Worm (Caenorhabditis elegans) whole organism, mixed stage, embryonic: ENCODE measurements around the gene F40F8.11.

ENCODE experiments used
- M03D4.4 ChIP-seq: sonication (generic microtip); optimal IDR thresholded peaks from 2 replicates; lab custom pipeline; 2017; ENCODE audit warnings: mild to moderate bottlenecking, missing genetic modification characterization, missing compliant biosample characterization
- bed-3 ChIP-seq: fragments of 200-800 bp; sonication (Bioruptor generic); optimal IDR thresholded peaks from 3 replicates; lab custom pipeline; 2018; ENCODE audit warnings: mild to moderate bottlenecking, missing genetic modification characterization, moderate library complexity, missing compliant biosample characterization
- blmp-1 ChIP-seq: fragments of 150-350 bp; optimal IDR thresholded peaks from 2 replicates; lab custom pipeline; 2014; ENCODE audit warnings: missing biosample characterization, missing genetic modification characterization
- ceh-39 ChIP-seq: fragments of 150-350 bp; optimal IDR thresholded peaks from 2 replicates; lab custom pipeline; 2014; ENCODE audit warnings: missing biosample characterization, missing genetic modification characterization
- ceh-43 ChIP-seq: fragments of 200-800 bp; sonication (Bioruptor generic); optimal IDR thresholded peaks from 2 replicates; lab custom pipeline; 2018; ENCODE audit warnings: mild to moderate bottlenecking, missing genetic modification characterization, moderate library complexity, missing compliant biosample characterization
- ceh-83 ChIP-seq: fragments of 200-800 bp; sonication (Bioruptor generic); optimal IDR thresholded peaks from 2 replicates; lab custom pipeline; 2018; ENCODE audit warnings: mild to moderate bottlenecking, missing genetic modification characterization, missing compliant biosample characterization
- ces-1 ChIP-seq: fragments of 150-350 bp; optimal IDR thresholded peaks from 2 replicates; lab custom pipeline; 2014; ENCODE audit warnings: missing biosample characterization, missing genetic modification reagents, missing genetic modification characterization
- cnd-1 ChIP-seq: fragments of 200-800 bp; sonication (Bioruptor generic); optimal IDR thresholded peaks from 2 replicates; lab custom pipeline; 2018; ENCODE audit warnings: mild to moderate bottlenecking, missing genetic modification characterization, missing compliant biosample characterization
- drap-1 ChIP-seq: fragments of 200-800 bp; sonication (Bioruptor generic); optimal IDR thresholded peaks from 3 replicates; lab custom pipeline; 2018; ENCODE audit warnings: mild to moderate bottlenecking, missing genetic modification characterization, missing compliant biosample characterization
- elt-1 ChIP-seq: sonication (generic microtip); optimal IDR thresholded peaks from 2 replicates; lab custom pipeline; 2017; ENCODE audit warnings: missing genetic modification characterization, mild to moderate bottlenecking, missing compliant biosample characterization, antibody characterized with exemption, moderate library complexity, borderline replicate concordance; ENCODE audit not compliant: insufficient read depth
- elt-3 ChIP-seq: fragments of 150-350 bp; optimal IDR thresholded peaks from 2 replicates; lab custom pipeline; 2014; ENCODE audit warnings: missing biosample characterization, missing genetic modification characterization
- flh-1 ChIP-seq: fragments of 200-800 bp; sonication (Bioruptor generic); optimal IDR thresholded peaks from 2 replicates; lab custom pipeline; 2018; ENCODE audit warnings: mild to moderate bottlenecking, missing genetic modification characterization, moderate library complexity, missing compliant biosample characterization
- ham-2 ChIP-seq: fragments of 200-800 bp; sonication (Bioruptor generic); optimal IDR thresholded peaks from 2 replicates; lab custom pipeline; 2018; ENCODE audit warnings: mild to moderate bottlenecking, missing genetic modification characterization, missing compliant biosample characterization
- hlh-1 ChIP-seq: fragments of 150-350 bp; optimal IDR thresholded peaks from 2 replicates; lab custom pipeline; 2014; ENCODE audit warnings: missing biosample characterization, missing genetic modification reagents, missing genetic modification characterization
- lin-13 ChIP-seq: fragments of 150-350 bp; optimal IDR thresholded peaks from 2 replicates; lab custom pipeline; 2014; ENCODE audit warnings: missing biosample characterization, missing genetic modification characterization
- lin-32 ChIP-seq: fragments of 200-800 bp; sonication (Bioruptor generic); optimal IDR thresholded peaks from 2 replicates; lab custom pipeline; 2018; ENCODE audit warnings: mild to moderate bottlenecking, missing genetic modification characterization, missing compliant biosample characterization
- lsy-2 ChIP-seq: fragments of 150-350 bp; optimal IDR thresholded peaks from 2 replicates; lab custom pipeline; 2014; ENCODE audit warnings: missing biosample characterization, missing genetic modification characterization
- mab-5 ChIP-seq: fragments of 150-350 bp; optimal IDR thresholded peaks from 2 replicates; lab custom pipeline; 2014; ENCODE audit warnings: missing biosample characterization, missing genetic modification characterization
- mep-1 ChIP-seq: fragments of 150-350 bp; optimal IDR thresholded peaks from 2 replicates; lab custom pipeline; 2017; ENCODE audit warnings: missing biosample characterization, missing genetic modification reagents, missing genetic modification characterization, inconsistent platforms
- mls-2 ChIP-seq: sonication (generic microtip); optimal IDR thresholded peaks from 2 replicates; lab custom pipeline; 2016; ENCODE audit warnings: mild to moderate bottlenecking, missing genetic modification characterization, moderate library complexity, missing compliant biosample characterization
- nhr-12 ChIP-seq: fragments of 150-350 bp; optimal IDR thresholded peaks from 2 replicates; lab custom pipeline; 2014; ENCODE audit warnings: missing biosample characterization, missing genetic modification characterization
- nhr-2 ChIP-seq: fragments of 150-350 bp; optimal IDR thresholded peaks from 2 replicates; lab custom pipeline; 2014; ENCODE audit warnings: missing biosample characterization, missing genetic modification characterization
- nhr-237 ChIP-seq: fragments of 150-350 bp; optimal IDR thresholded peaks from 2 replicates; lab custom pipeline; 2014; ENCODE audit warnings: missing biosample characterization, missing genetic modification characterization
- nhr-28 ChIP-seq: fragments of 150-350 bp; optimal IDR thresholded peaks from 2 replicates; lab custom pipeline; 2014; ENCODE audit warnings: missing biosample characterization, missing genetic modification characterization
- nhr-76 ChIP-seq: sonication (generic microtip); optimal IDR thresholded peaks from 2 replicates; lab custom pipeline; 2017; ENCODE audit warnings: missing biosample characterization, missing genetic modification characterization
- pha-4 ChIP-seq: fragments of 150-350 bp; optimal IDR thresholded peaks from 2 replicates; lab custom pipeline; 2018; ENCODE audit warnings: missing biosample characterization, missing genetic modification reagents, missing genetic modification characterization
- sem-2 ChIP-seq: fragments of 200-800 bp; sonication (Bioruptor generic); optimal IDR thresholded peaks from 2 replicates; lab custom pipeline; 2018; ENCODE audit warnings: mild to moderate bottlenecking, missing genetic modification characterization, missing compliant biosample characterization
- snpc-4 ChIP-seq: fragments of 150-350 bp; optimal IDR thresholded peaks from 2 replicates; lab custom pipeline; 2014; ENCODE audit warnings: missing biosample characterization, missing genetic modification characterization
- sptf-1 ChIP-seq: sonication (generic microtip); optimal IDR thresholded peaks from 2 replicates; lab custom pipeline; 2017; ENCODE audit warnings: mild to moderate bottlenecking, missing genetic modification characterization, moderate library complexity, missing compliant biosample characterization
- tbx-8 ChIP-seq: fragments of 200-800 bp; sonication (Bioruptor generic); optimal IDR thresholded peaks from 2 replicates; lab custom pipeline; 2018; ENCODE audit warnings: mild to moderate bottlenecking, missing genetic modification characterization, moderate library complexity, missing compliant biosample characterization
- unc-120 ChIP-seq: sonication (generic microtip); optimal IDR thresholded peaks from 2 replicates; lab custom pipeline; 2017; ENCODE audit warnings: missing genetic modification characterization, missing compliant biosample characterization; ENCODE audit not compliant: poor library complexity, severe bottlenecking
- unc-39 ChIP-seq: fragments of 150-350 bp; optimal IDR thresholded peaks from 2 replicates; lab custom pipeline; 2014; ENCODE audit warnings: missing biosample characterization, missing genetic modification characterization
- unc-62 ChIP-seq: fragments of 150-350 bp; optimal IDR thresholded peaks from 2 replicates; lab custom pipeline; 2014; ENCODE audit warnings: missing biosample characterization, missing genetic modification reagents, missing genetic modification characterization
- zip-8 ChIP-seq: fragments of 150-350 bp; optimal IDR thresholded peaks from 2 replicates; lab custom pipeline; 2014; ENCODE audit warnings: missing biosample characterization, missing genetic modification characterization
- ztf-11 ChIP-seq: fragments of 150-350 bp; optimal IDR thresholded peaks from 2 replicates; lab custom pipeline; 2014; ENCODE audit warnings: missing biosample characterization, missing genetic modification characterization

F40F8.11 gene

DNA sequence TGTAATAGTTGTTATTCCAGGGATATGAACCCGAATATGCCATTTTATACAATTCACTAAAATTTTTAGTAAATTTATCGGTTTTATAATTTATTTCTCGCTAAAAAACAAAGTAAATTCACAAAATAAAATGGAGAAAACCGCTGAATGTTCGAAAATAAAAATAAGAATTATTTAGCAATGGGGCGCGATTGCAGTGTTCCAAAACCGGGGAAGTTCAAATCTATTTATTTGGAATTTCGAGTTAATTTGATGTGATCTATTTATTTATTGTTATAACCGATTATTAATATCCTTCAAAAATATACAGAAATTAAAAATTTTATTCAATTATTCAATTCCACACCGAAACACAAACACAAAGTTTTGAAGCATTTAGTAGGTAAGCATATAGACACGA, at the start of gene F40F8.11:
Gene F40F8.11, minus strand, starts transcription at position 49 of the 400 bp plus-strand sequence.
- TF ChIP-seq mls-2 (tag; lab: Kevin White, UChicago) = no peak
- no peak for TF ChIP-seq nhr-76 (tag; lab: Kevin White, UChicago)
- no peak for TF ChIP-seq nhr-2 (tag; lab: Kevin White, UChicago)
- no peak for TF ChIP-seq drap-1
- peak; percentile 27 for TF ChIP-seq unc-120
- TF ChIP-seq pha-4 (tag; lab: Kevin White, UChicago) = no peak
- TF ChIP-seq elt-3 (tag; lab: Kevin White, UChicago) = no peak
- TF ChIP-seq sptf-1 (tag; lab: Kevin White, UChicago) = no peak
- no peak for TF ChIP-seq mep-1 (tag; lab: Kevin White, UChicago)
- peak; percentile 59 for TF ChIP-seq lsy-2 (tag; lab: Kevin White, UChicago)
- no peak for TF ChIP-seq ceh-43 (GFP tag; lab: Kevin White, UChicago)
- peak; percentile 3 for TF ChIP-seq nhr-237 (tag; lab: Kevin White, UChicago)
- peak; percentile 4 for TF ChIP-seq ceh-39 (tag; lab: Kevin White, UChicago)
- TF ChIP-seq blmp-1 (tag; lab: Kevin White, UChicago) = peak; percentile 4
- no peak for TF ChIP-seq bed-3 (GFP tag; lab: Kevin White, UChicago)
- no peak for TF ChIP-seq tbx-8 (GFP tag; lab: Kevin White, UChicago)
- no peak for TF ChIP-seq nhr-28 (tag; lab: Kevin White, UChicago)
- no peak for TF ChIP-seq lin-32 (GFP tag; lab: Kevin White, UChicago)
- no peak for TF ChIP-seq elt-1
- TF ChIP-seq snpc-4 (tag; lab: Kevin White, UChicago) = no peak
- no peak for TF ChIP-seq lin-13
- no peak for TF ChIP-seq sem-2
- no peak for TF ChIP-seq ztf-11
- TF ChIP-seq unc-39 = no peak
- TF ChIP-seq unc-62 (GFP tag; lab: Kevin White, UChicago) = no peak
- TF ChIP-seq zip-8 = no peak
- no peak for TF ChIP-seq cnd-1 (tag; lab: Kevin White, UChicago)
- no peak for TF ChIP-seq flh-1 (GFP tag; lab: Kevin White, UChicago)
- TF ChIP-seq ceh-83 = no peak
- no peak for TF ChIP-seq hlh-1 (tag; lab: Kevin White, UChicago)
- TF ChIP-seq ham-2 = no peak
- peak; percentile 6 for TF ChIP-seq ces-1 (GFP tag; lab: Kevin White, UChicago)
- no peak for TF ChIP-seq nhr-12 (tag; lab: Kevin White, UChicago)
- no peak for TF ChIP-seq mab-5
- TF ChIP-seq M03D4.4 (tag; lab: Kevin White, UChicago) = no peak

DNA sequence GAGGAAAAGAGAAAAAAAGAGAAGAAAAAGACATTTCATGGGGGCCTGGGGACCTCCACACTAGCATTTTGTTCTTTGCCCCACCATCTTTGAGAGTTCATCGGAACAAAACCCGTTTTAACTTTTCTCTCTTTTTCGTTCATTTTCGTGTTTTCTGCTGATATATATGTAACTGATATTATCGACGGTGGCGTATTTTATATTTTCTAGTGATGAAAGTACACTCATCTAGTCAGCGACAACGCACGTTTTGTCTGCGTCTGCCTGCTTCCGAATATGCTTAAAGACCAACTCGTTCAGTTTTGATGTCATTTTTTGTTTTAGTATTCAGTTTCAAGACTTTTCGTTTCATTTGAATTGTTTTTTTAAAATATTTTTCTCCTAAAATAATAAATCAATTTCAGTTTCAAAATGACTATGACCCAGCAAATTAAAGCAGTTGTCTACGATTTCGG, 48.9 kb upstream of the F40F8.11 start, which contains the start of gene bigr-1:
Gene bigr-1, plus strand, starts transcription at position 405 of the 455 bp plus-strand sequence.
- no peak for TF ChIP-seq unc-39
- no peak for TF ChIP-seq bed-3 (GFP tag; lab: Kevin White, UChicago)
- TF ChIP-seq elt-1 = no peak
- no peak for TF ChIP-seq mab-5
- no peak for TF ChIP-seq ceh-39 (tag; lab: Kevin White, UChicago)
- no peak for TF ChIP-seq nhr-237 (tag; lab: Kevin White, UChicago)
- no peak for TF ChIP-seq cnd-1 (tag; lab: Kevin White, UChicago)
- TF ChIP-seq elt-3 (tag; lab: Kevin White, UChicago) = no peak
- TF ChIP-seq nhr-76 (tag; lab: Kevin White, UChicago) = no peak
- TF ChIP-seq snpc-4 (tag; lab: Kevin White, UChicago) = no peak
- no peak for TF ChIP-seq sem-2
- TF ChIP-seq, all 35 proteins: peak for 0

DNA sequence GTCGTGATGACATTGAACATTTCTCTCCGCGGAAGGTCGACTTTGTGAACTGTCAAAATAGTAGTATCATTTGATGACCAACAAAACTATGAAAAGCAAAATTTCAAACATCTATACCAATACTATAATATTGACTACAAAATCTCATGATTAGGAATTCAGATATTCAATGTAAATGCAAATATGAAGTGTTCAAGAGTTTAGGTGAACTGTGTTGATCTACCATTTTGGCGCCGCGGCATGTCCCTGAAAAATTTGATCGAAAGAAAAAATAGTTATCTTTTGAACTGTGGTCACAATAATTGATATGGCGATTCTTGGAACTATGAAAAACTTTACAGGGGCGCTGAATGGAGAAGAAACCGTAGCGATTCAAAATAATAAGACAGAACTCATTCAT, 46.3 kb upstream of the F40F8.11 start:
- TF ChIP-seq ham-2 (no peak), tbx-8 (GFP tag; lab: Kevin White, UChicago) (no peak), snpc-4 (tag; lab: Kevin White, UChicago) (no peak), sem-2 (no peak), mls-2 (tag; lab: Kevin White, UChicago) (no peak), elt-1 (no peak)

DNA sequence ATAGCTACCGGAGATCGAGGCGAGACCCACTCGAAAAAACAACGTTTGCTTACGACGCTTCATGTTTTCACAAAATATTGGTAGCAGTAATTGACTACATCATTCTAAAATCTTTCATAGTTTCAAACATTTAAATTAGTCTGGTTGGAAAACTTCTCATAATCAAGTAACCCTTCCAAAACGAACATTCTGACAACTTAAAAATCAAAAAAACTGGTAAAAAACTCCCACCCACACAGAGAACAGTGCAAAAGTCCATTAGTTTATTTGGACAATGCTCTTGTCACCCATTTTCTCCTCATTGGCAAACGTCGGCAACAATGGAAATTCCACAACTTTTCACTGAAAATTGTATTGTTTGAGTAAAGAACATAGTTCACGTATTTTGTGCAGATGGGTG, 45.0 kb upstream of the F40F8.11 start, which contains the start of gene F37H8.6:
Gene F37H8.6, minus strand, starts transcription at position 101 of the 400 bp plus-strand sequence.
- no peak for TF ChIP-seq tbx-8 (GFP tag; lab: Kevin White, UChicago)
- TF ChIP-seq nhr-12 (tag; lab: Kevin White, UChicago) = no peak
- no peak for TF ChIP-seq sptf-1 (tag; lab: Kevin White, UChicago)
- no peak for TF ChIP-seq unc-39
- no peak for TF ChIP-seq ceh-83
- TF ChIP-seq ztf-11 = no peak
- TF ChIP-seq mls-2 (tag; lab: Kevin White, UChicago) = no peak
- TF ChIP-seq elt-3 (tag; lab: Kevin White, UChicago) = no peak
- no peak for TF ChIP-seq pha-4 (tag; lab: Kevin White, UChicago)
- no peak for TF ChIP-seq lin-13
- TF ChIP-seq mab-5 = no peak
- TF ChIP-seq ceh-43 (GFP tag; lab: Kevin White, UChicago) = no peak
- TF ChIP-seq ham-2 = no peak
- no peak for TF ChIP-seq nhr-76 (tag; lab: Kevin White, UChicago)
